Fruit fly (Drosophila melanogaster): Measurements from ENCODE around the gene Ac13E.

The Ac13E gene

DNA sequence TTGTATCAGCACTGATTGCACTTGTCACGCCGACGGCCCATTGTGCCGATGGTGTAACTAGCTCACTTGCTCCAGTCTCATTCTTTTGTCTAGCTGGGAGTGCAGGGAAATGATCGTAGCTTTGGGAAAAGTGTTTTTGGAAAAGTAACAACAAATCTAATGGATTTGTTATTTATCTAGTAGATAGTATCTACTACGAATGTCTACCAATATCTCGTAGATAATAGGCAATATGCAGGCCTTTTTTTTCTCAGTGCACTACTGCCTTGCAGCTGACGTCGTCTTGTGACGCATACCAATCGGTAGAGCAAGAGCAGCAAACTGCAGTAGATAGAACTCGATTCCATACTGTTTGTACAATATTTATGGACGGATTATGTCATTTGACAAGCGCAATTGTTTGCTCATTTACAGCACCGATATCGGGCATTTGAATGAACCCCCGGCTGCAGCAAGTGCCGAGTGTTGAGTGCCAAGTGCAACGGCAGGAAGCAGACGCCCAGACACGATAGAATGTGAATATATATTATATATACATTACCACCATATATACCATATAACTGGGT, 10.5 kb downstream of the Ac13E start (continued):
- TF ChIP-seq net (GFP tag; optimal IDR thresholded peaks at IDR 0.05) (peak; percentile 2), CG32006 (GFP tag; optimal IDR thresholded peaks at IDR 0.05) (peak; percentile 60), Hr38 (GFP tag; optimal IDR thresholded peaks at IDR 0.05) (no peak), cyc (GFP tag; optimal IDR thresholded peaks at IDR 0.05) (no peak), OdsH (GFP tag; optimal IDR thresholded peaks at IDR 0.05) (peak; percentile 45), vri (GFP tag; optimal IDR thresholded peaks at IDR 0.05) (peak; percentile 53), eg (GFP tag; IDR thresholded peaks at IDR 0.05) (peak; percentile 79), topi (GFP tag; optimal IDR thresholded peaks at IDR 0.05) (peak; percentile 19), Smox (GFP tag; optimal IDR thresholded peaks at IDR 0.05) (no peak), Sox102F (GFP tag; optimal IDR thresholded peaks at IDR 0.05) (no peak), CG11762 (GFP tag; optimal IDR thresholded peaks at IDR 0.05; ENCODE audit: insufficient read depth) (peak; percentile 18), pdm3 (GFP tag; optimal IDR thresholded peaks at IDR 0.05) (peak; percentile 65), Eip93F (GFP tag; optimal IDR thresholded peaks at IDR 0.05) (no peak), Eip78C (GFP tag) (peak; percentile 87), fd85E (GFP tag; optimal IDR thresholded peaks at IDR 0.05) (no peak), CG9139 (GFP tag; optimal IDR thresholded peaks at IDR 0.05) (no peak), lz (GFP tag; optimal IDR thresholded peaks at IDR 0.05) (no peak), fd59A (GFP tag; optimal IDR thresholded peaks at IDR 0.05) (no peak), CG6808 (GFP tag; optimal IDR thresholded peaks at IDR 0.05) (peak; percentile 11), CG8319 (GFP tag; optimal IDR thresholded peaks at IDR 0.05) (peak; percentile 9), CG6276 (GFP tag; optimal IDR thresholded peaks at IDR 0.05) (peak; percentile 46)

- peak; percentile 20 for TF ChIP-seq esn (GFP tag; optimal IDR thresholded peaks at IDR 0.05)
- no peak for TF ChIP-seq CG31627 (GFP tag; optimal IDR thresholded peaks at IDR 0.05)
- peak; percentile 76 for TF ChIP-seq Eip78C (GFP tag)
- peak; percentile 1 for TF ChIP-seq OdsH (GFP tag; optimal IDR thresholded peaks at IDR 0.05)
- TF ChIP-seq svp (GFP tag): peak; percentile 61
- no peak for TF ChIP-seq CG8319 (GFP tag; optimal IDR thresholded peaks at IDR 0.05)
- no peak for TF ChIP-seq CG6792 (GFP tag; optimal IDR thresholded peaks at IDR 0.05)
- TF ChIP-seq fd85E (GFP tag; optimal IDR thresholded peaks at IDR 0.05): no peak
- no peak for TF ChIP-seq lz (GFP tag; optimal IDR thresholded peaks at IDR 0.05)
- peak; percentile 18 for TF ChIP-seq CG3919 (GFP tag; optimal IDR thresholded peaks at IDR 0.05)
- TF ChIP-seq pdm3 (GFP tag; optimal IDR thresholded peaks at IDR 0.05): peak; percentile 25
- no peak for TF ChIP-seq CG32006 (GFP tag; optimal IDR thresholded peaks at IDR 0.05)
- no peak for TF ChIP-seq Hr39 (GFP tag; optimal IDR thresholded peaks at IDR 0.05)
- TF ChIP-seq acj6 (GFP tag; optimal IDR thresholded peaks at IDR 0.05): no peak
- peak; percentile 13 for TF ChIP-seq CG8632 (GFP tag; optimal IDR thresholded peaks at IDR 0.05)
- TF ChIP-seq CG6163 (GFP tag; IDR thresholded peaks at IDR 0.05): 0 out of 3 replicates have a peak, but pooled peaks have one; percentile 10
- peak; percentile 14 for TF ChIP-seq CG3032 (tag; optimal IDR thresholded peaks at IDR 0.05)
- TF ChIP-seq achi (GFP tag; optimal IDR thresholded peaks at IDR 0.05): peak; percentile 7
- peak; percentile 6 for TF ChIP-seq topi (GFP tag; optimal IDR thresholded peaks at IDR 0.05)
- 0 out of 3 replicates have a peak, but pooled peaks have one; percentile 15 for TF ChIP-seq eg (GFP tag; IDR thresholded peaks at IDR 0.05)
- no peak for TF ChIP-seq CG11294 (GFP tag; IDR thresholded peaks at IDR 0.05)
- peak; percentile 18 for TF ChIP-seq Eip75B (GFP tag; optimal IDR thresholded peaks at IDR 0.05)
- TF ChIP-seq Sox14 (GFP tag; optimal IDR thresholded peaks at IDR 0.05): no peak
- TF ChIP-seq Smox (GFP tag; optimal IDR thresholded peaks at IDR 0.05): peak; percentile 25
These were observed 14.1 kb downstream of the Ac13E start for dm6 chrX:15539856-15540488.

DNA sequence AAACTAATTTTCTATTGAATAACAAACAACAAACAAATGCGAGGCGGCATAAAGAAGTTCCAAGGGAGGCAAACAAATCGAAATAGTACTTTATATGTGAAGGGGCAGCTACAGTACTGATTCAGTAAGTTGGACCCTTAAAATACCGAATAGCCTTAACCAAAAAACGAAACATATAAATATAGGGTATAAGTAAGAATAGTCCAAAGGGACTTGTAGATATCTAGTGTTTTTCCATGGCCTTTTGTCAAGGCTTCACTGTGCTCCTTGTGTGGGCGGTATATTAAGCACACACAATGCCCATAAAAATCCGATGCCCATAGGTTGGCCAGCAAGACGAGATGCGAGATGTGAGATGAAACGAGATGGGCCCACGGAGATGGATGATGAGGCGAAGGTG, 22.0 kb downstream of the Ac13E start:
- TF ChIP-seq CG34406 (GFP tag; optimal IDR thresholded peaks at IDR 0.05) (no peak), dac (GFP tag; optimal IDR thresholded peaks at IDR 0.05) (no peak), CG6163 (GFP tag; IDR thresholded peaks at IDR 0.05) (no peak), Ets21C (GFP tag; optimal IDR thresholded peaks at IDR 0.05) (peak; percentile 12), topi (GFP tag; optimal IDR thresholded peaks at IDR 0.05) (no peak), CG3032 (tag; optimal IDR thresholded peaks at IDR 0.05) (no peak), Sox102F (GFP tag; optimal IDR thresholded peaks at IDR 0.05) (no peak), Smox (GFP tag; optimal IDR thresholded peaks at IDR 0.05) (no peak), CG3919 (GFP tag; optimal IDR thresholded peaks at IDR 0.05) (no peak), Lpt (GFP tag; optimal IDR thresholded peaks at IDR 0.05) (no peak), Sox15 (GFP tag; optimal IDR thresholded peaks at IDR 0.05) (no peak), CG6792 (GFP tag; optimal IDR thresholded peaks at IDR 0.05) (no peak), CG6276 (GFP tag; optimal IDR thresholded peaks at IDR 0.05) (no peak), svp (GFP tag) (no peak), eg (GFP tag; IDR thresholded peaks at IDR 0.05) (no peak), cyc (GFP tag; optimal IDR thresholded peaks at IDR 0.05) (peak; percentile 1), Met (GFP tag; optimal IDR thresholded peaks at IDR 0.05) (peak; percentile 20), CG31627 (GFP tag; optimal IDR thresholded peaks at IDR 0.05) (peak; percentile 14), Blimp-1 (GFP tag; optimal IDR thresholded peaks at IDR 0.05) (no peak), Sox14 (GFP tag; optimal IDR thresholded peaks at IDR 0.05) (no peak), acj6 (GFP tag; optimal IDR thresholded peaks at IDR 0.05) (no peak), Hr4 (GFP tag; optimal IDR thresholded peaks at IDR 0.05) (no peak), CG11294 (GFP tag; IDR thresholded peaks at IDR 0.05) (no peak), Gug (GFP tag; IDR thresholded peaks at IDR 0.05) (no peak), esn (GFP tag; optimal IDR thresholded peaks at IDR 0.05) (peak; percentile 12), Eip93F (GFP tag; optimal IDR thresholded peaks at IDR 0.05) (no peak), CG32006 (GFP tag; optimal IDR thresholded peaks at IDR 0.05) (no peak)

Data from whole organism, prepupa.